Worm (Caenorhabditis elegans) whole organism, L2 larva: ENCODE measurements around the gene K08F4.3.

Experiments used
- C34F6.9 ChIP-seq: fragments of 150-350 bp; optimal IDR thresholded peaks from 2 replicates; lab custom pipeline; 2014; ENCODE audit warnings: missing biosample characterization, missing genetic modification characterization
- F13H6.1 ChIP-seq: sonication (generic microtip); optimal IDR thresholded peaks from 2 replicates; lab custom pipeline; 2016; ENCODE audit warnings: missing genetic modification characterization, missing compliant biosample characterization
- R02D3.7 ChIP-seq: fragments of 150-350 bp; optimal IDR thresholded peaks from 2 replicates; lab custom pipeline; 2014; ENCODE audit warnings: missing biosample characterization, missing genetic modification characterization
- Y55F3AM.14 ChIP-seq: fragments of 200-800 bp; sonication (Bioruptor generic); optimal IDR thresholded peaks from 2 replicates; lab custom pipeline; 2018; ENCODE audit warnings: mild to moderate bottlenecking, missing genetic modification characterization, missing compliant biosample characterization
- ZK546.5 ChIP-seq: sonication (generic microtip); optimal IDR thresholded peaks from 2 replicates; lab custom pipeline; 2017; ENCODE audit warnings: missing biosample characterization, missing genetic modification characterization
- alr-1 ChIP-seq: fragments of 150-350 bp; optimal IDR thresholded peaks from 2 replicates; lab custom pipeline; 2014; ENCODE audit warnings: missing biosample characterization, missing genetic modification characterization
- aly-2 ChIP-seq: fragments of 150-350 bp; optimal IDR thresholded peaks from 2 replicates; lab custom pipeline; 2014; ENCODE audit warnings: missing biosample characterization, missing genetic modification characterization
- ama-1 ChIP-seq: fragments of 150-350 bp; optimal IDR thresholded peaks from 2 replicates; lab custom pipeline; 2018; ENCODE audit warnings: inconsistent platforms
- blmp-1 ChIP-seq: sonication (generic microtip); optimal IDR thresholded peaks from 2 replicates; lab custom pipeline; 2017; ENCODE audit warnings: missing genetic modification characterization, mild to moderate bottlenecking, missing compliant biosample characterization, antibody characterized with exemption, moderate library complexity; ENCODE audit not compliant: insufficient read depth
- ceh-16 ChIP-seq: fragments of 150-350 bp; optimal IDR thresholded peaks from 2 replicates; lab custom pipeline; 2014; ENCODE audit warnings: missing biosample characterization, missing genetic modification characterization
- ceh-82 ChIP-seq: fragments of 150-350 bp; optimal IDR thresholded peaks from 2 replicates; lab custom pipeline; 2014; ENCODE audit warnings: missing biosample characterization, missing genetic modification characterization
- crh-2 ChIP-seq: sonication (generic microtip); optimal IDR thresholded peaks from 2 replicates; lab custom pipeline; 2017; ENCODE audit warnings: missing biosample characterization, missing genetic modification characterization
- dmd-4 ChIP-seq: sonication (generic microtip); optimal IDR thresholded peaks from 2 replicates; lab custom pipeline; 2017; ENCODE audit warnings: missing biosample characterization, missing genetic modification characterization
- egl-27 ChIP-seq: sonication (generic microtip); optimal IDR thresholded peaks from 3 replicates; lab custom pipeline; 2017; ENCODE audit warnings: missing biosample characterization, missing genetic modification reagents, missing genetic modification characterization
- elt-1 ChIP-seq: fragments of 150-350 bp; optimal IDR thresholded peaks from 2 replicates; lab custom pipeline; 2014; ENCODE audit warnings: missing biosample characterization, missing genetic modification characterization
- elt-3 ChIP-seq: sonication (generic microtip); optimal IDR thresholded peaks from 2 replicates; lab custom pipeline; 2017; ENCODE audit warnings: missing biosample characterization, missing genetic modification characterization
- fos-1 ChIP-seq: fragments of 150-350 bp; optimal IDR thresholded peaks from 2 replicates; lab custom pipeline; 2014; ENCODE audit warnings: missing biosample characterization, missing genetic modification characterization
- gmeb-1 ChIP-seq: fragments of 150-350 bp; optimal IDR thresholded peaks from 2 replicates; lab custom pipeline; 2014; ENCODE audit warnings: missing biosample characterization, missing genetic modification characterization
- lin-11 ChIP-seq: fragments of 150-350 bp; sonication (generic microtip); optimal IDR thresholded peaks from 2 replicates; lab custom pipeline; 2014; ENCODE audit warnings: missing biosample characterization, missing genetic modification characterization, inconsistent platforms, mixed read lengths
- lin-13 ChIP-seq: fragments of 150-350 bp; optimal IDR thresholded peaks from 2 replicates; lab custom pipeline; 2014; ENCODE audit warnings: missing biosample characterization, missing genetic modification reagents, missing genetic modification characterization
- lin-39 ChIP-seq: fragments of 150-350 bp; optimal IDR thresholded peaks from 2 replicates; lab custom pipeline; 2014; ENCODE audit warnings: missing biosample characterization, missing genetic modification reagents, missing genetic modification characterization
- lsy-2 ChIP-seq, 2 experiments: fragments of 150-350 bp in 1 of 2; sonication (generic microtip) in 1 of 2; optimal IDR thresholded peaks; 2 replicates each; lab custom pipeline; 2014 to 2017; ENCODE audit warnings: missing biosample characterization in 2 of 2, missing genetic modification characterization in 2 of 2
- mab-5 ChIP-seq: fragments of 150-350 bp; optimal IDR thresholded peaks from 2 replicates; lab custom pipeline; 2014; ENCODE audit warnings: missing biosample characterization, missing genetic modification characterization
- mbf-1 ChIP-seq: sonication (generic microtip); optimal IDR thresholded peaks from 2 replicates; lab custom pipeline; 2017; ENCODE audit warnings: missing biosample characterization, missing genetic modification characterization
- mdl-1 ChIP-seq, 2 experiments: fragments of 150-350 bp in 1 of 2; sonication (generic microtip) in 1 of 2; optimal IDR thresholded peaks; 2 replicates each; lab custom pipeline; 2017; ENCODE audit warnings: missing biosample characterization in 2 of 2, missing genetic modification characterization in 2 of 2
- nhr-10 ChIP-seq: sonication (generic microtip); optimal IDR thresholded peaks from 2 replicates; lab custom pipeline; 2017; ENCODE audit warnings: missing biosample characterization, missing genetic modification characterization
- nhr-11 ChIP-seq: fragments of 150-350 bp; optimal IDR thresholded peaks from 2 replicates; lab custom pipeline; 2014; ENCODE audit warnings: missing biosample characterization, missing genetic modification characterization
- nhr-12 ChIP-seq: fragments of 150-350 bp; optimal IDR thresholded peaks from 2 replicates; lab custom pipeline; 2014; ENCODE audit warnings: missing biosample characterization, missing genetic modification characterization
- nhr-129 ChIP-seq: fragments of 150-350 bp; optimal IDR thresholded peaks from 2 replicates; lab custom pipeline; 2014; ENCODE audit warnings: missing biosample characterization, missing genetic modification characterization
- nhr-21 ChIP-seq: fragments of 150-350 bp; optimal IDR thresholded peaks from 2 replicates; lab custom pipeline; 2014; ENCODE audit warnings: missing biosample characterization, missing genetic modification characterization
- nhr-23 ChIP-seq: fragments of 150-350 bp; optimal IDR thresholded peaks from 2 replicates; lab custom pipeline; 2014; ENCODE audit warnings: missing biosample characterization, missing genetic modification reagents, missing genetic modification characterization
- nhr-237 ChIP-seq: fragments of 150-350 bp; optimal IDR thresholded peaks from 2 replicates; lab custom pipeline; 2014; ENCODE audit warnings: missing biosample characterization, missing genetic modification characterization
- nhr-25 ChIP-seq: fragments of 150-350 bp; sonication (generic microtip); optimal IDR thresholded peaks from 3 replicates; lab custom pipeline; 2014; ENCODE audit warnings: missing biosample characterization, missing genetic modification characterization
- nhr-6 ChIP-seq: fragments of 150-350 bp; optimal IDR thresholded peaks from 2 replicates; lab custom pipeline; 2014; ENCODE audit warnings: missing biosample characterization, missing genetic modification characterization
- nhr-77 ChIP-seq: fragments of 150-350 bp; optimal IDR thresholded peaks from 2 replicates; lab custom pipeline; 2014; ENCODE audit warnings: missing biosample characterization, missing genetic modification characterization
- peb-1 ChIP-seq: fragments of 150-350 bp; optimal IDR thresholded peaks from 2 replicates; lab custom pipeline; 2014; ENCODE audit warnings: missing biosample characterization, missing genetic modification characterization
- sem-4 ChIP-seq: fragments of 150-350 bp; optimal IDR thresholded peaks from 2 replicates; lab custom pipeline; 2014; ENCODE audit warnings: missing biosample characterization, missing genetic modification reagents, missing genetic modification characterization
- skn-1 ChIP-seq: sonication (generic microtip); optimal IDR thresholded peaks from 2 replicates; lab custom pipeline; 2017; ENCODE audit warnings: missing biosample characterization, missing genetic modification characterization
- sma-3 ChIP-seq: sonication (generic microtip); optimal IDR thresholded peaks from 2 replicates; lab custom pipeline; 2016; ENCODE audit warnings: missing genetic modification reagents, missing genetic modification characterization, missing compliant biosample characterization
- sma-9 ChIP-seq, 2 experiments: fragments of 150-350 bp in 1 of 2; sonication (generic microtip) in 1 of 2; optimal IDR thresholded peaks; 2 replicates each; lab custom pipeline; 2014 to 2016; ENCODE audit warnings: missing genetic modification characterization in 2 of 2, mild to moderate bottlenecking in 1 of 2, missing biosample characterization in 1 of 2, missing compliant biosample characterization in 1 of 2, missing genetic modification reagents in 1 of 2, moderate library complexity in 1 of 2
- snpc-4 ChIP-seq: fragments of 150-350 bp; optimal IDR thresholded peaks from 2 replicates; lab custom pipeline; 2014; ENCODE audit warnings: missing biosample characterization, missing genetic modification characterization
- unc-39 ChIP-seq: fragments of 150-350 bp; optimal IDR thresholded peaks from 2 replicates; lab custom pipeline; 2014; ENCODE audit warnings: missing biosample characterization, missing genetic modification characterization
- unc-55 ChIP-seq: fragments of 150-350 bp; sonication (generic microtip); optimal IDR thresholded peaks from 3 replicates; lab custom pipeline; 2014; ENCODE audit warnings: missing biosample characterization, missing genetic modification reagents, missing genetic modification characterization
- unc-62 ChIP-seq: fragments of 150-350 bp; optimal IDR thresholded peaks from 2 replicates; lab custom pipeline; 2014; ENCODE audit warnings: missing biosample characterization, missing genetic modification reagents, missing genetic modification characterization
- zag-1 ChIP-seq: fragments of 150-350 bp; optimal IDR thresholded peaks from 2 replicates; lab custom pipeline; 2014; ENCODE audit warnings: missing biosample characterization, missing genetic modification characterization
- ztf-1 ChIP-seq: fragments of 200-800 bp; sonication (Bioruptor generic); conservative IDR thresholded peaks from 2 replicates; pipeline ENCODE4 v1.3.6; 2022; ENCODE audit warnings: missing genetic modification characterization, missing compliant biosample characterization
- ztf-11 ChIP-seq: sonication (generic microtip); optimal IDR thresholded peaks from 2 replicates; lab custom pipeline; 2017; ENCODE audit warnings: missing biosample characterization, missing genetic modification characterization
- ztf-4 ChIP-seq: fragments of 150-350 bp; optimal IDR thresholded peaks from 2 replicates; lab custom pipeline; 2014; ENCODE audit warnings: missing biosample characterization, missing genetic modification characterization

The K08F4.3 gene

ce11 chrIV:10128906-10129386 is at the start of gene K08F4.3, which contains the start of gene gtbp-1:
K08F4.3 (plus strand) TSS chrIV:10129257.
gtbp-1 (minus strand) TSS chrIV:10128956.
- TF ChIP-seq skn-1 (tag; lab: Kevin White, UChicago) (no peak), nhr-23 (no peak), nhr-21 (peak; percentile 2), crh-2 (tag; lab: Kevin White, UChicago) (peak; percentile 94), elt-1 (tag; lab: Kevin White, UChicago) (no peak), nhr-12 (tag; lab: Kevin White, UChicago) (no peak), snpc-4 (peak; percentile 10), nhr-11 (tag; lab: Kevin White, UChicago) (no peak), ztf-4 (tag; lab: Kevin White, UChicago) (no peak), sem-4 (tag; lab: Kevin White, UChicago) (peak; percentile 22), ztf-1 (GFP tag; lab: Robert Waterston, UW) (no peak), mab-5 (tag; lab: Kevin White, UChicago) (no peak), fos-1 (tag; lab: Kevin White, UChicago) (no peak), blmp-1 (tag; lab: Kevin White, UChicago) (no peak), alr-1 (tag; lab: Kevin White, UChicago) (no peak), nhr-10 (tag; lab: Kevin White, UChicago) (no peak), zag-1 (tag; lab: Kevin White, UChicago) (peak; percentile 20), lin-13 (GFP tag; lab: Kevin White, UChicago) (peak; percentile 63), ama-1 (lab: Kevin White, UChicago) (no peak), mdl-1 (tag; optimal IDR thresholded peaks at IDR 0.05; lab: Kevin White, UChicago) (no peak), unc-62 (GFP tag; lab: Kevin White, UChicago) (no peak), elt-3 (no peak), nhr-237 (no peak), ceh-82 (tag; lab: Kevin White, UChicago) (no peak), F13H6.1 (tag; lab: Kevin White, UChicago) (peak; percentile 52), lsy-2 (tag; optimal IDR thresholded peaks at IDR 0.05; lab: Kevin White, UChicago) (peak; percentile 16 to 90), ZK546.5 (tag; lab: Kevin White, UChicago) (peak; percentile 80), sma-3 (GFP tag; lab: Kevin White, UChicago) (peak; percentile 66), egl-27 (no peak), dmd-4 (tag; lab: Kevin White, UChicago) (no peak), nhr-25 (no peak), R02D3.7 (tag; lab: Kevin White, UChicago) (no peak), lin-39 (tag; lab: Kevin White, UChicago) (no peak), nhr-129 (tag; lab: Kevin White, UChicago) (peak; percentile 90), unc-55 (peak; percentile 94), gmeb-1 (tag; lab: Kevin White, UChicago) (peak; percentile 90), lin-11 (tag; lab: Kevin White, UChicago) (peak; percentile 84), nhr-77 (tag; lab: Kevin White, UChicago) (no peak), unc-39 (no peak), mbf-1 (tag; lab: Kevin White, UChicago) (no peak), sma-9 (GFP tag; optimal IDR thresholded peaks at IDR 0.05; lab: Kevin White, UChicago) (peak; percentile 39), sma-9 (tag; optimal IDR thresholded peaks at IDR 0.05; lab: Kevin White, UChicago) (no peak), Y55F3AM.14 (GFP tag; lab: Kevin White, UChicago) (no peak), aly-2 (no peak), C34F6.9 (peak; percentile 86), nhr-6 (tag; lab: Kevin White, UChicago) (no peak), ztf-11 (tag; lab: Kevin White, UChicago) (no peak), peb-1 (tag; lab: Kevin White, UChicago) (no peak), ceh-16 (tag; lab: Kevin White, UChicago) (no peak)
